Worm (Caenorhabditis elegans) whole organism, L4 larva: ENCODE data around the gene T27A1.2.

Experiments used
- T26A8.4 ChIP-seq: fragments of 200-800 bp; sonication (Bioruptor generic); IDR thresholded peaks from 2 replicates; pipeline ENCODE4 v1.3.6; 2022; ENCODE audit warnings: missing genetic modification characterization, missing compliant biosample characterization
- Y48G9A.11 ChIP-seq: fragments of 200-800 bp; sonication (Bioruptor generic); IDR thresholded peaks from 2 replicates; pipeline ENCODE4 v1.3.6; 2022; ENCODE audit warnings: missing genetic modification reagents, missing genetic modification characterization, missing compliant biosample characterization
- ama-1 ChIP-seq: fragments of 150-350 bp; optimal IDR thresholded peaks from 2 replicates; lab custom pipeline; 2014; ENCODE audit warnings: inconsistent platforms, mixed read lengths
- attf-4 ChIP-seq: sonication (generic microtip); optimal IDR thresholded peaks from 3 replicates; lab custom pipeline; 2017; ENCODE audit warnings: missing biosample characterization, missing genetic modification characterization
- daf-8 ChIP-seq: fragments of 200-800 bp; sonication (Bioruptor generic); IDR thresholded peaks from 2 replicates; pipeline ENCODE4 v1.3.6; 2022; ENCODE audit warnings: missing genetic modification characterization, missing compliant biosample characterization
- fos-1 ChIP-seq: fragments of 150-350 bp; optimal IDR thresholded peaks from 2 replicates; lab custom pipeline; 2014; ENCODE audit warnings: missing biosample characterization, missing genetic modification characterization
- jun-1 ChIP-seq: fragments of 150-350 bp; optimal IDR thresholded peaks from 2 replicates; lab custom pipeline; 2014; ENCODE audit warnings: missing biosample characterization, missing genetic modification reagents, missing genetic modification characterization
- lin-38 ChIP-seq: fragments of 200-800 bp; sonication (Bioruptor generic); IDR thresholded peaks from 2 replicates; pipeline ENCODE4 v1.3.6; 2022; ENCODE audit warnings: missing genetic modification reagents, missing genetic modification characterization, missing compliant biosample characterization
- nhr-76 ChIP-seq: fragments of 150-350 bp; optimal IDR thresholded peaks from 2 replicates; lab custom pipeline; 2014; ENCODE audit warnings: missing biosample characterization, missing genetic modification characterization
- unc-39 ChIP-seq: sonication (generic microtip); optimal IDR thresholded peaks from 2 replicates; lab custom pipeline; 2017; ENCODE audit warnings: missing biosample characterization, missing genetic modification characterization

DNA sequence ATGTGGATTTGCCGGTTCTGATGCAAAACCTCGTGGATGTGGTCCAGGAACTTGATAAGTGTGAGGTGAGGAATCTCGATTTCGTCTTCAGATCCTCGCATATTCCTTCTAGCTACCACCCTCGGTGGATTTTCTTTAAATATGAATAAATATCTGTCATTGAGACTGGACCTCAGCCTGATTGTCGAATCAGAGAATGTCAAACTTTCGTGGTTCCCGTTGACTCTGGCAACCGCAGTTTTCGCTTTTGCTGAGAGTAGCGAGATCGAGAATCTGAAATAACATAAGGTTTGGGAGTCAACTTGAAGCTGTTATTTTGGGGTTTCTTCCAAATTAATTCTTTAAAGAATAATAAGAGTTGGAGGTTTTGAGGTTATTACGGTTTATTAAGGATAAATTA is 46.0 kb upstream of the T27A1.2 start, which contains the start of gene fbxb-14:
- TF ChIP-seq Y48G9A.11 (GFP tag; lab: Robert Waterston, UW), result no peak
- TF ChIP-seq nhr-76, result no peak
- no peak for TF ChIP-seq T26A8.4 (GFP tag; lab: Robert Waterston, UW)
- no peak for TF ChIP-seq daf-8
- no peak for TF ChIP-seq attf-4 (tag; lab: Kevin White, UChicago)
- TF ChIP-seq fos-1 (tag; lab: Kevin White, UChicago), result no peak
- no peak for TF ChIP-seq ama-1 (lab: Kevin White, UChicago)
- TF ChIP-seq jun-1, result no peak
- TF ChIP-seq lin-38, result no peak
- no peak for TF ChIP-seq unc-39 (tag; lab: Kevin White, UChicago)
